Worm (Caenorhabditis elegans): Measurements from ENCODE around the gene Y7A5A.24.

The Y7A5A.24 gene

DNA sequence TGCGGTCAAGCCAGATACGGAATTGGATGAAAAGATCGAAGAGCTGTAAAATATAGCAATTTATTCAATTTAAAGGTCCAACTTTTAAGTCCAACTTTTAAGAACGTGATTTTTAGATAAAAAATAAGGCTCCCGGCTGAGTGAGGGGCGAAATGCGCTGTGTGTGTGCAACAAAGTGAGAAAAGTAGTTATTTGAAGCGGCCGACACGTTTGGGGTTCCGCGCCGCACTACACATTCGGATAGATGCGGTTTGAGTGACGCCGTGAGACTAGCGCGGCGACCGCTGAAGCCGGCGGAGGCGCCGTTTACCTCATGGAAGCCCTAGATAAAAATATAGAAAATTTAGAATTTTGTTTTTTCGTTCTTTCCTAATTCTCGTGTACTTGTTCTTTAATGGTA, 11.1 kb downstream of the Y7A5A.24 start:
- TF ChIP-seq elt-3 (tag; optimal IDR thresholded peaks at IDR 0.05), result no peak
- TF ChIP-seq nhr-76 (tag; optimal IDR thresholded peaks at IDR 0.05), result no peak
- TF ChIP-seq mls-2 (tag; optimal IDR thresholded peaks at IDR 0.05), result no peak

DNA sequence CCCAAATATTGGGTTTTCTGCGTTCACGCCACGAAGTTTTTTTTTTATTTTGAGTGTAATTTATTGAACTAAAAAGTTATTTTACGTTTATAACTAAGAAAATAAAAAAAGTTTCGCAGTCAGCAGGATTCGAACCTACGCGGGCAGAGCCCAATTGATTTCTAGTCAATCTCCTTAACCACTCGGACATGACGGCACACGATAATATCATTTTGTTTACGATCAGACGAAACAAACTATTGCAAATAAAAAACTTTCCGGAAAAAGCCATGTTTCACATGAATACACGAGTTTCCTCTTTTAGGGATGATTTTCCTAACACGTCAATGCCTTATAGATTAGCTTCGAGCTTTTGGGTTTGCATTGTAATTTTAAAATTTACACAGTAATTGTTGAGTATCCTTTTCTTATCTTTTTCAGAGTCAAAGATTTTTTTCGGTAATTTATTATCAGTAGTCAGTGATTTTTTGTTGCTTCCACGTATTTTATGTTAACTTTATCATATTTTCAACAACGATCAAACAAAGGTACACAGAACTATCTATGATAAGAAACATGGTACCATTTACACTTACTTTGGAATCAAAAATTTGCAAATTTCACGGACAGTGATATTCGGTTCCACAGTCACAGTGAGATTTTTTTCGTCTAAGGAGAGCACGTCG, 11.9 kb downstream of the Y7A5A.24 start:
- TF ChIP-seq M03D4.4 (tag; optimal IDR thresholded peaks at IDR 0.05), result no peak
- TF ChIP-seq ces-1 (GFP tag; optimal IDR thresholded peaks at IDR 0.05), result no peak
- no peak for TF ChIP-seq mls-2 (tag; optimal IDR thresholded peaks at IDR 0.05)
- no peak for TF ChIP-seq lin-32 (GFP tag; optimal IDR thresholded peaks at IDR 0.05)
- TF ChIP-seq unc-120 (tag; optimal IDR thresholded peaks at IDR 0.05; ENCODE audit: poor library complexity, severe bottlenecking), result no peak
- no peak for TF ChIP-seq sptf-1 (tag; optimal IDR thresholded peaks at IDR 0.05)
- no peak for TF ChIP-seq ham-2 (GFP tag; optimal IDR thresholded peaks at IDR 0.05)
- no peak for TF ChIP-seq sem-2 (GFP tag; optimal IDR thresholded peaks at IDR 0.05)

DNA sequence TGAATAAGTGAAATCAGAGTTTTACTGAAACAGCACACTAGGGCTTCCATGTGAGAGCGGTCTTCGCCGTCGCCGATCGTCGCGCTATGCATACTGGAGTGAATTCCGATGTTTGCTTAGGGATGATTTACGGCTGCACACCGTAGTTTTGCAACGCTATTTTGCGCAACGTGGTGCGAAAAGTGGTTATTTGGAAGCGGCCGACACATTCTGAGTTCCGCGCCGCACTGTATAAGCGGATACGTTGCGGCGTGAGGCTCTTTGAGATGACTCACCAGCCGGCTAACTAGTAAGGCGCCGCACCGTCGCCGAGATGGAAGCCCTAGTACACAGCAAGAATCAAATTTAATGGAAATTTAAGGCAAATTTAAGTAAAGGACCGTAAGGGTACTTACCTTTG, 13.4 kb downstream of the Y7A5A.24 start:
- TF ChIP-seq unc-39 (tag; optimal IDR thresholded peaks at IDR 0.05) (no peak), nhr-12 (tag; optimal IDR thresholded peaks at IDR 0.05) (no peak), bed-3 (GFP tag; optimal IDR thresholded peaks at IDR 0.05) (no peak), elt-1 (tag; optimal IDR thresholded peaks at IDR 0.05; ENCODE audit: borderline replicate concordance, insufficient read depth) (no peak), snpc-4 (tag; optimal IDR thresholded peaks at IDR 0.05) (no peak), ces-1 (GFP tag; optimal IDR thresholded peaks at IDR 0.05) (no peak), sem-2 (GFP tag; optimal IDR thresholded peaks at IDR 0.05) (no peak), unc-62 (GFP tag; optimal IDR thresholded peaks at IDR 0.05) (no peak), nhr-237 (tag; optimal IDR thresholded peaks at IDR 0.05) (no peak), lin-13 (tag; optimal IDR thresholded peaks at IDR 0.05) (no peak), pha-4 (tag; optimal IDR thresholded peaks at IDR 0.05) (no peak)

DNA sequence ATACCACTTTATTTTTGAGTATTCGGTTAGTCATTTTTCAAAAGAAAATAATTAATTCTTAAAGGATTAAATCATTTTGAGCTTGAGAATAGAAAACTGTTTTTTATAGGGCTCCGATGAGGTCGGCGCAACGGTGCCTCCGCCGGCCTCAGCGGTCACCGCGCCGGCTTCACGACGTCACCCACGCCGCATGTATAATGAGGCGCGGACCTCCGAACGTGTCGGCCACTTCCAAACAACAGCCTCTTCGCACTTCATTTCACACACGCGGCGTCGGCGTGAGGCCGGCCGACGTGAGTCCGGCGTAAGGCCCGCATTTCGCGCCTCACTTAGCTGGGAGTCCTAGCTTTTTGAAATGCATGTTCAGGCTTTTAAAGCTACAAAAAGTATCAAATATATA, 15.1 kb downstream of the Y7A5A.24 start:
- no peak for TF ChIP-seq ztf-11 (tag; optimal IDR thresholded peaks at IDR 0.05)
- no peak for TF ChIP-seq ceh-83 (GFP tag; optimal IDR thresholded peaks at IDR 0.05)
- no peak for TF ChIP-seq ceh-43 (GFP tag; optimal IDR thresholded peaks at IDR 0.05)
- no peak for TF ChIP-seq pha-4 (tag; optimal IDR thresholded peaks at IDR 0.05)
- TF ChIP-seq bed-3 (GFP tag; optimal IDR thresholded peaks at IDR 0.05), result no peak
- no peak for TF ChIP-seq ham-2 (GFP tag; optimal IDR thresholded peaks at IDR 0.05)

DNA sequence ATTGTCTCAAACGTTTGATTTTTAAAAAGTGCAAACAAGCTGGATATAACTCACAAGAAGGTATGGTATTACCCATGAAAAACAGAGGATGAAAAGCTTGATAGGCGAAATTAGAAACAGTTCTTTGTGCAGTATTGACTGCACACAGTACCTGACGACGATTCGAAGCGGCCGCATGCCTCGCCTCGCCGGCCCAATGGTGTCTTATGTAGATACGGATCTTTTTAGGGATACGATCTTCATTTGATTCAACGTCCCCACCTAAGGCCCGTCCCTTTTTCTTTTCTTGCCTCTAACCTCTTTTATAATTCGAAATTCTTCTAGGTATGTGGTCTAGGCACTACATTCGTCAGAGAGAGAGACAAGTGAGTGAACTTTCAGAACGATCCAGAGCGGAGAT, 15.8 kb downstream of the Y7A5A.24 start, which contains the start of gene bus-17:
Gene bus-17 (minus strand): TSS at position 208 of the 400 bp plus-strand sequence.
- TF ChIP-seq elt-3 (tag; optimal IDR thresholded peaks at IDR 0.05) (no peak), elt-1 (tag; optimal IDR thresholded peaks at IDR 0.05; ENCODE audit: borderline replicate concordance, insufficient read depth) (peak; percentile 73)

DNA sequence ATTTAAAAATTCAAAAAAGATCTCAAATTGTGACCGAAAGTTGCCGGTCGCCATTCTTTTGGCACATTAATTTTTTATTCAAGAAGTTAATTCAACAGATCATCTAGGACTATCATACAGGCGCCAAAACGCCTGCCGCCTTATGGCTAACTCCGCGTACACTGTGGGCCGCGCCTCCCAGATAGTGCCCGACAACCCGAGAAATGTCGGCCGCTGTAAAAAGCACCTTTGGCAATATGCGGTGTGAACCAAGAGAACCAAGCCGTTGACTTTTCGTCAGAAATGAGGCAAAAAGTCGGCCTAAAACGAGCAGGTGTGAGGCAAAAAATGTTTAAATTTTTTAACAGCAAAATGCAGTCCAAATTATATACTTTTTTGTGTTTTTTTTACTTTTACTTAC, 22.7 kb downstream of the Y7A5A.24 start:
- TF ChIP-seq ceh-43 (GFP tag; optimal IDR thresholded peaks at IDR 0.05) (no peak), flh-1 (GFP tag; optimal IDR thresholded peaks at IDR 0.05) (no peak), ces-1 (GFP tag; optimal IDR thresholded peaks at IDR 0.05) (no peak), lin-13 (tag; optimal IDR thresholded peaks at IDR 0.05) (no peak), nhr-12 (tag; optimal IDR thresholded peaks at IDR 0.05) (no peak), pha-4 (tag; optimal IDR thresholded peaks at IDR 0.05) (no peak), sptf-1 (tag; optimal IDR thresholded peaks at IDR 0.05) (no peak), drap-1 (GFP tag; optimal IDR thresholded peaks at IDR 0.05) (no peak), ceh-39 (tag; optimal IDR thresholded peaks at IDR 0.05) (no peak), elt-3 (tag; optimal IDR thresholded peaks at IDR 0.05) (no peak), mls-2 (tag; optimal IDR thresholded peaks at IDR 0.05) (no peak), nhr-76 (tag; optimal IDR thresholded peaks at IDR 0.05) (no peak), mep-1 (tag; optimal IDR thresholded peaks at IDR 0.05) (no peak), lin-32 (GFP tag; optimal IDR thresholded peaks at IDR 0.05) (no peak), mab-5 (tag; optimal IDR thresholded peaks at IDR 0.05) (no peak), tbx-8 (GFP tag; optimal IDR thresholded peaks at IDR 0.05) (no peak), sem-2 (GFP tag; optimal IDR thresholded peaks at IDR 0.05) (no peak), M03D4.4 (tag; optimal IDR thresholded peaks at IDR 0.05) (no peak)
